Fruit fly (Drosophila melanogaster) whole organism, embryonic: ENCODE data around the gene CG31683.

ENCODE experiments used
- Ada2b ChIP-seq: fragments of 200-800 bp; sonication (Bioruptor generic); IDR thresholded peaks from 2 replicates; pipeline ENCODE4 v1.3.6; 2022; ENCODE audit warnings: missing biosample characterization, missing genetic modification characterization
- Bgb ChIP-seq: fragments of 200-800 bp; sonication (Bioruptor generic); IDR thresholded peaks from 2 replicates; pipeline ENCODE4 v1.3.6; 2022; ENCODE audit warnings: missing biosample characterization, missing genetic modification characterization; ENCODE audit not compliant: partially characterized antibody
- CG12071 ChIP-seq: fragments of 200-800 bp; sonication (Bioruptor generic); optimal IDR thresholded peaks from 3 replicates; lab custom pipeline; 2018; ENCODE audit warnings: missing biosample characterization, mild to moderate bottlenecking, missing genetic modification characterization
- CG13287 ChIP-seq: fragments of 200-800 bp; sonication (Bioruptor generic); IDR thresholded peaks from 2 replicates; pipeline ENCODE4 v1.3.6; 2022; ENCODE audit warnings: missing biosample characterization, missing genetic modification characterization; ENCODE audit not compliant: partially characterized antibody
- CG13296 ChIP-seq: fragments of 200-800 bp; sonication (Bioruptor generic); optimal IDR thresholded peaks from 3 replicates; lab custom pipeline; 2018; ENCODE audit warnings: missing biosample characterization, mild to moderate bottlenecking, missing genetic modification characterization
- CG15479 ChIP-seq: fragments of 200-800 bp; sonication (Bioruptor generic); optimal IDR thresholded peaks from 3 replicates; lab custom pipeline; 2019; ENCODE audit warnings: missing biosample characterization, mild to moderate bottlenecking, missing genetic modification characterization, moderate library complexity
- CG17361 ChIP-seq: fragments of 200-800 bp; sonication (Bioruptor generic); IDR thresholded peaks from 3 replicates; pipeline ENCODE4 v1.3.6; 2022; ENCODE audit warnings: missing biosample characterization, missing genetic modification characterization
- CG2120 ChIP-seq: fragments of 200-800 bp; sonication (Bioruptor generic); optimal IDR thresholded peaks from 3 replicates; lab custom pipeline; 2016; ENCODE audit warnings: missing biosample characterization, missing genetic modification characterization
- CG2678 ChIP-seq: fragments of 200-800 bp; sonication (Bioruptor generic); optimal IDR thresholded peaks from 3 replicates; lab custom pipeline; 2019; ENCODE audit warnings: missing biosample characterization, mild to moderate bottlenecking, missing genetic modification characterization, moderate library complexity
- CG34376 ChIP-seq: fragments of 200-800 bp; sonication (Bioruptor generic); optimal IDR thresholded peaks from 2 replicates; lab custom pipeline; 2018; ENCODE audit warnings: missing biosample characterization, mild to moderate bottlenecking, missing genetic modification characterization
- CG5180 ChIP-seq: fragments of 200-800 bp; sonication (Bioruptor generic); optimal IDR thresholded peaks from 3 replicates; lab custom pipeline; 2017; ENCODE audit warnings: missing biosample characterization, missing genetic modification characterization, mild to moderate bottlenecking, moderate library complexity, missing genetic modification reagents
- CG7372 ChIP-seq: fragments of 200-800 bp; sonication (Bioruptor generic); IDR thresholded peaks from 2 replicates; pipeline ENCODE4 v1.3.6; 2022; ENCODE audit warnings: missing biosample characterization, missing genetic modification characterization
- CG8290 ChIP-seq, 3 experiments: fragments of 200-800 bp; sonication (Bioruptor generic); optimal IDR thresholded peaks; 2 replicates each; lab custom pipeline; 2016 to 2019; ENCODE audit warnings: missing biosample characterization in 3 of 3, missing genetic modification characterization in 3 of 3, mild to moderate bottlenecking in 2 of 3, moderate library complexity in 1 of 3
- CG8359 ChIP-seq: fragments of 200-800 bp; sonication (Bioruptor generic); optimal IDR thresholded peaks from 2 replicates; lab custom pipeline; 2017; ENCODE audit warnings: missing biosample characterization, mild to moderate bottlenecking, missing genetic modification characterization, borderline replicate concordance
- CkIIα-i1 ChIP-seq: fragments of 200-800 bp; sonication (Bioruptor generic); IDR thresholded peaks from 2 replicates; pipeline ENCODE4 v1.3.6; 2022; ENCODE audit warnings: missing biosample characterization, missing genetic modification characterization
- Dbx ChIP-seq: fragments of 200-800 bp; sonication (Bioruptor generic); IDR thresholded peaks from 3 replicates; pipeline ENCODE4 v1.3.6; 2022; ENCODE audit warnings: missing biosample characterization, missing genetic modification characterization
- Deaf1 ChIP-seq: fragments of 200-800 bp; optimal IDR thresholded peaks from 3 replicates; lab custom pipeline; 2019; ENCODE audit warnings: missing biosample characterization, mild to moderate bottlenecking, missing genetic modification characterization, moderate library complexity
- E2f2 ChIP-seq: fragments of 200-800 bp; sonication (Bioruptor generic); IDR thresholded peaks from 2 replicates; pipeline ENCODE4 v1.3.6; 2022; ENCODE audit warnings: missing biosample characterization, missing genetic modification characterization
- Fer1 ChIP-seq: fragments of 200-800 bp; sonication (Bioruptor generic); optimal IDR thresholded peaks from 2 replicates; lab custom pipeline; 2017; ENCODE audit warnings: missing biosample characterization, mild to moderate bottlenecking, missing genetic modification characterization
- Fer3 ChIP-seq: fragments of 200-800 bp; sonication (Bioruptor generic); optimal IDR thresholded peaks from 2 replicates; lab custom pipeline; 2018; ENCODE audit warnings: missing biosample characterization, mild to moderate bottlenecking, missing genetic modification characterization, moderate library complexity
- Gsc ChIP-seq: fragments of 200-800 bp; sonication (Bioruptor generic); IDR thresholded peaks from 2 replicates; pipeline ENCODE4 v1.3.6; 2022; ENCODE audit warnings: missing biosample characterization, missing genetic modification characterization
- Hr39 ChIP-seq: fragments of >200 bp; optimal IDR thresholded peaks from 2 replicates; lab custom pipeline; 2017
- Hr78 ChIP-seq, 2 experiments: fragments of 200-800 bp in 1 of 2; fragments of >200 bp in 1 of 2; sonication (Bioruptor generic) in 1 of 2; optimal IDR thresholded peaks; 2 replicates each; lab custom pipeline; 2017 to 2019; ENCODE audit warnings: missing biosample characterization in 2 of 2, missing genetic modification characterization in 2 of 2, mild to moderate bottlenecking in 1 of 2, moderate library complexity in 1 of 2
- Jarid2 ChIP-seq: fragments of 200-800 bp; sonication (Bioruptor generic); optimal IDR thresholded peaks from 3 replicates; lab custom pipeline; 2017; ENCODE audit warnings: mild to moderate bottlenecking, missing biosample characterization, missing genetic modification reagents, missing genetic modification characterization
- Med ChIP-seq: fragments of 200-800 bp; sonication (Bioruptor generic); peaks from one replicate; lab custom pipeline; 2016; ENCODE audit warnings: missing biosample characterization, missing genetic modification characterization, mild to moderate bottlenecking, inconsistent platforms, moderate library complexity
- Rfx ChIP-seq: fragments of 200-800 bp; sonication (Bioruptor generic); IDR thresholded peaks from 2 replicates; pipeline ENCODE4 v1.3.6; 2022; ENCODE audit warnings: missing biosample characterization, missing genetic modification characterization
- Taf1 ChIP-seq: fragments of 200-800 bp; sonication (Bioruptor generic); IDR thresholded peaks from 2 replicates; pipeline ENCODE4 v1.3.6; 2022; ENCODE audit warnings: missing biosample characterization, missing genetic modification characterization
- bowl ChIP-seq: fragments of 200-800 bp; sonication (Bioruptor generic); IDR thresholded peaks from 2 replicates; pipeline ENCODE4 v1.3.6; 2022; ENCODE audit warnings: missing biosample characterization, missing genetic modification characterization
- chinmo ChIP-seq: fragments of 200-800 bp; sonication (Bioruptor generic); IDR thresholded peaks from 4 replicates; pipeline ENCODE4 v1.3.6; 2022; ENCODE audit warnings: missing biosample characterization, missing genetic modification characterization; ENCODE audit not compliant: partially characterized antibody
- ci ChIP-seq: fragments of 200-800 bp; sonication (Bioruptor generic); IDR thresholded peaks from 3 replicates; pipeline ENCODE4 v1.3.6; 2022; ENCODE audit warnings: missing biosample characterization, missing genetic modification characterization
- crol ChIP-seq: fragments of 200-800 bp; sonication (Bioruptor generic); IDR thresholded peaks from 2 replicates; pipeline ENCODE4 v1.3.6; 2022; ENCODE audit warnings: missing biosample characterization, missing genetic modification characterization
- danr ChIP-seq: fragments of 200-800 bp; sonication (Bioruptor generic); IDR thresholded peaks from 2 replicates; pipeline ENCODE4 v1.3.6; 2022; ENCODE audit warnings: missing biosample characterization, missing genetic modification characterization
- esg ChIP-seq: fragments of 200-800 bp; sonication (Bioruptor generic); conservative IDR thresholded peaks from 2 replicates; pipeline ENCODE4 v1.3.6; 2022; ENCODE audit warnings: missing biosample characterization, missing genetic modification characterization
- ftz-f1 ChIP-seq: fragments of 200-800 bp; sonication (Bioruptor generic); optimal IDR thresholded peaks from 2 replicates; lab custom pipeline; 2016; ENCODE audit warnings: missing biosample characterization, missing genetic modification characterization
- gro ChIP-seq: fragments of 200-800 bp; sonication (Bioruptor generic); optimal IDR thresholded peaks from 2 replicates; lab custom pipeline; 2016; ENCODE audit warnings: missing biosample characterization, missing genetic modification characterization
- gsb-n ChIP-seq: fragments of 200-800 bp; sonication (Bioruptor generic); optimal IDR thresholded peaks from 3 replicates; lab custom pipeline; 2018; ENCODE audit warnings: missing biosample characterization, mild to moderate bottlenecking, missing genetic modification characterization
- hb ChIP-seq: fragments of 200-800 bp; sonication (Bioruptor generic); IDR thresholded peaks from 3 replicates; pipeline ENCODE4 v1.3.6; 2022; ENCODE audit warnings: missing biosample characterization, missing genetic modification characterization; ENCODE audit not compliant: partially characterized antibody
- hkb ChIP-seq, 2 experiments: fragments of 200-800 bp in 1 of 2; fragments of >200 bp in 1 of 2; sonication (Bioruptor generic) in 1 of 2; IDR thresholded peaks in 1 of 2; optimal IDR thresholded peaks in 1 of 2; 2 replicates each; pipeline versions ENCODE4 v1.3.6 to Lab custom; 2017 to 2022; ENCODE audit warnings: missing biosample characterization in 1 of 2, missing genetic modification characterization in 1 of 2
- kay ChIP-seq: fragments of 200-800 bp; sonication (Bioruptor generic); optimal IDR thresholded peaks from 2 replicates; lab custom pipeline; 2016; ENCODE audit warnings: missing biosample characterization, missing genetic modification characterization
- lab ChIP-seq: fragments of 200-800 bp; sonication (Bioruptor generic); optimal IDR thresholded peaks from 3 replicates; lab custom pipeline; 2017; ENCODE audit warnings: missing biosample characterization, missing genetic modification characterization, mild to moderate bottlenecking, moderate library complexity, missing genetic modification reagents
- prd ChIP-seq, 3 experiments: fragments of >200 bp in 2 of 3; fragments of 200-800 bp in 1 of 3; sonication (Bioruptor generic) in 1 of 3; optimal IDR thresholded peaks in 2 of 3; IDR thresholded peaks in 1 of 3; 2 replicates in 2 of 3; 3 replicates in 1 of 3; pipeline versions ENCODE4 v1.3.6 to Lab custom; 2017 to 2022; ENCODE audit warnings: missing biosample characterization in 1 of 3, missing genetic modification characterization in 1 of 3
- repo ChIP-seq: fragments of 200-800 bp; sonication (Bioruptor generic); optimal IDR thresholded peaks from 2 replicates; lab custom pipeline; 2016; ENCODE audit warnings: missing biosample characterization, missing genetic modification characterization
- sd ChIP-seq: fragments of 200-800 bp; sonication (Bioruptor generic); optimal IDR thresholded peaks from 3 replicates; lab custom pipeline; 2018; ENCODE audit warnings: missing biosample characterization, mild to moderate bottlenecking, missing genetic modification characterization, moderate library complexity
- sens ChIP-seq: fragments of 200-800 bp; sonication (Bioruptor generic); peaks from one replicate; lab custom pipeline; 2016; ENCODE audit warnings: missing biosample characterization, missing genetic modification characterization
- sim ChIP-seq: fragments of 200-800 bp; sonication (Bioruptor generic); IDR thresholded peaks from 2 replicates; pipeline ENCODE4 v1.3.6; 2022; ENCODE audit warnings: missing biosample characterization, missing genetic modification characterization
- sob ChIP-seq: fragments of 200-800 bp; sonication (Bioruptor generic); IDR thresholded peaks from 2 replicates; pipeline ENCODE4 v1.3.6; 2022; ENCODE audit warnings: missing biosample characterization, missing genetic modification characterization
- sug ChIP-seq: fragments of 200-800 bp; optimal IDR thresholded peaks from 2 replicates; lab custom pipeline; 2019; ENCODE audit warnings: missing biosample characterization, mild to moderate bottlenecking, missing genetic modification characterization, moderate library complexity
- zen ChIP-seq: fragments of 200-800 bp; sonication (Bioruptor generic); optimal IDR thresholded peaks from 3 replicates; lab custom pipeline; 2018; ENCODE audit warnings: missing biosample characterization, mild to moderate bottlenecking, missing genetic modification characterization, moderate library complexity
- zfh1 ChIP-seq: fragments of 200-800 bp; sonication (Bioruptor generic); IDR thresholded peaks from 3 replicates; pipeline ENCODE4 v1.3.6; 2022; ENCODE audit warnings: missing biosample characterization, missing genetic modification characterization

Gene CG31683

dm6 chr2L:20399239-20399638, 50.5 kb downstream of the CG31683 start (continued):
- no peak for TF ChIP-seq prd (optimal IDR thresholded peaks at IDR 0.05; lab: Kevin White, UChicago)
- TF ChIP-seq prd (GFP tag; IDR thresholded peaks at IDR 0.05; lab: Robert Waterston, UW): no peak
- peak; percentile 36 for TF ChIP-seq sens (GFP tag; lab: Kevin White, UChicago)
- no peak for TF ChIP-seq Ada2b (GFP tag; lab: Robert Waterston, UW)
- no peak for TF ChIP-seq hb
- TF ChIP-seq CG15479 (GFP tag; lab: Kevin White, UChicago): no peak
- TF ChIP-seq CG5180: peak; percentile 99
- no peak for TF ChIP-seq repo (GFP tag; lab: Kevin White, UChicago)
- TF ChIP-seq Gsc (GFP tag; lab: Robert Waterston, UW): no peak
- no peak for TF ChIP-seq CkIIα-i1 (GFP tag; lab: Robert Waterston, UW)
- TF ChIP-seq CG13287 (GFP tag; lab: Robert Waterston, UW): peak; percentile 31; the same call in 1 of the 2 replicates
- TF ChIP-seq crol (GFP tag; lab: Robert Waterston, UW): peak; percentile 74
- peak; percentile 45 for TF ChIP-seq CG12071 (GFP tag; lab: Kevin White, UChicago)
- TF ChIP-seq Fer3 (tag; lab: Kevin White, UChicago): no peak
- peak; percentile 33 for TF ChIP-seq sug (tag; lab: Kevin White, UChicago)
- TF ChIP-seq lab: peak; percentile 35
- TF ChIP-seq E2f2 (GFP tag; lab: Robert Waterston, UW): no peak
- TF ChIP-seq CG2120: peak; percentile 2
- TF ChIP-seq gro (GFP tag; lab: Kevin White, UChicago): peak; percentile 38
- peak; percentile 28; the same call in 1 of the 3 replicates for TF ChIP-seq ci (GFP tag; lab: Robert Waterston, UW)
- no peak for TF ChIP-seq CG17361
- TF ChIP-seq CG7372 (GFP tag; lab: Robert Waterston, UW): peak; percentile 78
- no peak for TF ChIP-seq esg
- peak; percentile 1 for TF ChIP-seq gsb-n (tag; lab: Kevin White, UChicago)
- TF ChIP-seq Dbx (GFP tag; lab: Robert Waterston, UW): 0 out of 3 replicates have a peak, but pooled peaks have one; percentile 32
- TF ChIP-seq CG8290 (GFP tag; optimal IDR thresholded peaks at IDR 0.05; lab: Kevin White, UChicago): no peak
- TF ChIP-seq CG8290 (tag; optimal IDR thresholded peaks at IDR 0.05; lab: Kevin White, UChicago): peak in 1 of 2 experiments; percentile 39
- TF ChIP-seq Bgb (GFP tag; lab: Robert Waterston, UW): peak; percentile 55; the same call in 1 of the 2 replicates
- no peak for TF ChIP-seq Hr39
- TF ChIP-seq ftz-f1 (GFP tag; lab: Kevin White, UChicago): peak; percentile 75
- TF ChIP-seq CG2678 (tag; lab: Kevin White, UChicago): no peak
- TF ChIP-seq sob (GFP tag; lab: Robert Waterston, UW): no peak
- peak; percentile 6 for TF ChIP-seq CG34376 (GFP tag; lab: Kevin White, UChicago)
- TF ChIP-seq danr (GFP tag; lab: Robert Waterston, UW): no peak
- TF ChIP-seq chinmo (GFP tag; lab: Robert Waterston, UW): peak; percentile 61; the same call in 1 of the 4 replicates
- no peak for TF ChIP-seq hkb (optimal IDR thresholded peaks at IDR 0.05; lab: Kevin White, UChicago)
- TF ChIP-seq hkb (GFP tag; IDR thresholded peaks at IDR 0.05; lab: Robert Waterston, UW): peak; percentile 21; the same call in 1 of the 2 replicates
- TF ChIP-seq kay (GFP tag; lab: Kevin White, UChicago): peak; percentile 61
- peak; percentile 65 for TF ChIP-seq sd (tag; lab: Kevin White, UChicago)
- no peak for TF ChIP-seq sim (GFP tag; lab: Robert Waterston, UW)
- peak; percentile 13 for TF ChIP-seq Fer1 (GFP tag; lab: Kevin White, UChicago)
- TF ChIP-seq zen (tag; lab: Kevin White, UChicago): no peak
- TF ChIP-seq Deaf1 (tag; lab: Kevin White, UChicago): peak; percentile 53
- TF ChIP-seq Med (GFP tag; lab: Kevin White, UChicago): peak; percentile 76
- no peak for TF ChIP-seq CG13296 (GFP tag; lab: Kevin White, UChicago)
- TF ChIP-seq Rfx (GFP tag; lab: Robert Waterston, UW): peak; percentile 40; the same call in 1 of the 2 replicates
- TF ChIP-seq Hr78 (GFP tag; optimal IDR thresholded peaks at IDR 0.05; lab: Kevin White, UChicago): peak in 1 of 2 experiments; percentile 20
- TF ChIP-seq bowl (GFP tag; lab: Robert Waterston, UW): no peak
- no peak for TF ChIP-seq CG8359 (GFP tag; lab: Kevin White, UChicago)
- no peak for TF ChIP-seq Taf1
- TF ChIP-seq Jarid2: peak; percentile 89
- no peak for TF ChIP-seq zfh1 (GFP tag; lab: Robert Waterston, UW)
